Fruit fly (Drosophila melanogaster) whole organism, embryonic: ENCODE measurements around the gene CG43137.

Source experiments
- BEAF-32 ChIP-seq: fragments of 200-800 bp; sonication (Bioruptor generic); optimal IDR thresholded peaks from 3 replicates; lab custom pipeline; 2017; ENCODE audit warnings: missing biosample characterization, missing genetic modification characterization, mild to moderate bottlenecking, moderate library complexity, missing genetic modification reagents
- CG10209 ChIP-seq: fragments of 200-800 bp; sonication (Bioruptor generic); optimal IDR thresholded peaks from 3 replicates; lab custom pipeline; 2017; ENCODE audit warnings: missing biosample characterization, mild to moderate bottlenecking, missing genetic modification characterization, missing genetic modification reagents
- CG11695 ChIP-seq: fragments of 200-800 bp; sonication (Bioruptor generic); IDR thresholded peaks from 3 replicates; pipeline ENCODE4 v1.3.6; 2022; ENCODE audit warnings: missing biosample characterization, missing genetic modification characterization
- CG12659 ChIP-seq: fragments of 200-800 bp; sonication (Bioruptor generic); optimal IDR thresholded peaks from 3 replicates; lab custom pipeline; 2017; ENCODE audit warnings: mild to moderate bottlenecking, missing biosample characterization, missing genetic modification reagents, missing genetic modification characterization
- CG12942 ChIP-seq: fragments of 200-800 bp; sonication (Bioruptor generic); optimal IDR thresholded peaks from 3 replicates; lab custom pipeline; 2016; ENCODE audit warnings: missing biosample characterization, missing genetic modification characterization
- CG1602 ChIP-seq: fragments of 200-800 bp; sonication (Bioruptor generic); optimal IDR thresholded peaks from 3 replicates; lab custom pipeline; 2016; ENCODE audit warnings: missing biosample characterization, missing genetic modification characterization
- CG17568 ChIP-seq: fragments of 200-800 bp; sonication (Bioruptor generic); optimal IDR thresholded peaks from 2 replicates; lab custom pipeline; 2018; ENCODE audit warnings: missing biosample characterization, mild to moderate bottlenecking, missing genetic modification characterization, moderate library complexity
- CG17802 ChIP-seq: fragments of 200-800 bp; sonication (Bioruptor generic); optimal IDR thresholded peaks from 2 replicates; lab custom pipeline; 2018; ENCODE audit warnings: missing biosample characterization, mild to moderate bottlenecking, missing genetic modification characterization, moderate library complexity
- CG18764 ChIP-seq: fragments of 200-800 bp; sonication (Bioruptor generic); optimal IDR thresholded peaks from 3 replicates; lab custom pipeline; 2016; ENCODE audit warnings: missing biosample characterization, missing genetic modification characterization
- CG30403 ChIP-seq: fragments of 200-800 bp; sonication (Bioruptor generic); optimal IDR thresholded peaks from 3 replicates; lab custom pipeline; 2016; ENCODE audit warnings: missing biosample characterization, missing genetic modification characterization
- CG4282 ChIP-seq: fragments of 200-800 bp; sonication (Bioruptor generic); optimal IDR thresholded peaks from 2 replicates; lab custom pipeline; 2016; ENCODE audit warnings: missing biosample characterization, missing genetic modification characterization
- CG4404 ChIP-seq: fragments of 200-800 bp; sonication (Bioruptor generic); IDR thresholded peaks from 2 replicates; pipeline ENCODE4 v1.3.6; 2022; ENCODE audit warnings: missing biosample characterization, missing genetic modification characterization
- CG4730 ChIP-seq: fragments of 200-800 bp; sonication (Bioruptor generic); IDR thresholded peaks from 2 replicates; pipeline ENCODE4 v1.3.6; 2022; ENCODE audit warnings: missing biosample characterization, missing genetic modification characterization
- CG5180 ChIP-seq: fragments of 200-800 bp; sonication (Bioruptor generic); optimal IDR thresholded peaks from 3 replicates; lab custom pipeline; 2017; ENCODE audit warnings: missing biosample characterization, missing genetic modification characterization, mild to moderate bottlenecking, moderate library complexity, missing genetic modification reagents
- CG7839 ChIP-seq: fragments of 200-800 bp; sonication (Bioruptor generic); optimal IDR thresholded peaks from 3 replicates; lab custom pipeline; 2018; ENCODE audit warnings: missing biosample characterization, mild to moderate bottlenecking, missing genetic modification characterization, moderate library complexity
- CG7928 ChIP-seq: fragments of 200-800 bp; sonication (Bioruptor generic); optimal IDR thresholded peaks from 2 replicates; lab custom pipeline; 2017; ENCODE audit warnings: missing biosample characterization, mild to moderate bottlenecking, missing genetic modification characterization
- CkIIα-i1 ChIP-seq: fragments of 200-800 bp; sonication (Bioruptor generic); IDR thresholded peaks from 2 replicates; pipeline ENCODE4 v1.3.6; 2022; ENCODE audit warnings: missing biosample characterization, missing genetic modification characterization
- E2f2 ChIP-seq: fragments of 200-800 bp; sonication (Bioruptor generic); IDR thresholded peaks from 2 replicates; pipeline ENCODE4 v1.3.6; 2022; ENCODE audit warnings: missing biosample characterization, missing genetic modification characterization
- ERR ChIP-seq: fragments of 200-800 bp; sonication (Bioruptor generic); optimal IDR thresholded peaks from 2 replicates; lab custom pipeline; 2016; ENCODE audit warnings: missing biosample characterization, missing genetic modification characterization
- H2.0 ChIP-seq: fragments of 200-800 bp; sonication (Bioruptor generic); IDR thresholded peaks from 2 replicates; pipeline ENCODE4 v1.3.6; 2022; ENCODE audit warnings: missing biosample characterization, missing genetic modification characterization
- Hmx ChIP-seq: fragments of 200-800 bp; sonication (Bioruptor generic); optimal IDR thresholded peaks from 2 replicates; lab custom pipeline; 2016; ENCODE audit warnings: missing biosample characterization, missing genetic modification characterization
- Lpt ChIP-seq: fragments of >200 bp; optimal IDR thresholded peaks from 2 replicates; lab custom pipeline; 2018; ENCODE audit warnings: missing biosample characterization, missing genetic modification characterization
- Mes4 ChIP-seq: fragments of 200-800 bp; sonication (Bioruptor generic); optimal IDR thresholded peaks from 2 replicates; lab custom pipeline; 2016; ENCODE audit warnings: missing biosample characterization, missing genetic modification characterization
- Neu2 ChIP-seq: fragments of 200-800 bp; sonication (Bioruptor generic); optimal IDR thresholded peaks from 3 replicates; lab custom pipeline; 2016; ENCODE audit warnings: missing biosample characterization, missing genetic modification characterization, borderline replicate concordance
- Nf-YA ChIP-seq: fragments of 200-800 bp; sonication (Bioruptor generic); IDR thresholded peaks from 2 replicates; pipeline ENCODE4 v1.3.6; 2022; ENCODE audit warnings: missing biosample characterization, missing genetic modification characterization
- Nf-YB ChIP-seq: fragments of 200-800 bp; sonication (Bioruptor generic); optimal IDR thresholded peaks from 3 replicates; lab custom pipeline; 2019; ENCODE audit warnings: missing biosample characterization, mild to moderate bottlenecking, missing genetic modification characterization, moderate library complexity
- Opbp ChIP-seq: fragments of 200-800 bp; sonication (Bioruptor generic); IDR thresholded peaks from 3 replicates; pipeline ENCODE4 v1.3.6; 2022; ENCODE audit warnings: missing biosample characterization, missing genetic modification characterization; ENCODE audit not compliant: partially characterized antibody
- Optix ChIP-seq: fragments of 200-800 bp; sonication (Bioruptor generic); IDR thresholded peaks from 3 replicates; pipeline ENCODE4 v1.3.6; 2022; ENCODE audit warnings: missing biosample characterization, missing genetic modification characterization
- Rx ChIP-seq: fragments of 200-800 bp; sonication (Bioruptor generic); IDR thresholded peaks from 2 replicates; pipeline ENCODE4 v1.3.6; 2022; ENCODE audit warnings: missing biosample characterization, missing genetic modification characterization
- Tbp ChIP-seq: fragments of >200 bp; optimal IDR thresholded peaks from 2 replicates; lab custom pipeline; 2018; ENCODE audit warnings: missing biosample characterization, missing genetic modification characterization
- ase ChIP-seq: fragments of 200-800 bp; sonication (Bioruptor generic); IDR thresholded peaks from 3 replicates; pipeline ENCODE4 v1.3.6; 2022; ENCODE audit warnings: missing biosample characterization, missing genetic modification characterization
- ato ChIP-seq: fragments of 200-800 bp; sonication (Bioruptor generic); IDR thresholded peaks from 2 replicates; pipeline ENCODE4 v1.3.6; 2022; ENCODE audit warnings: missing biosample characterization, missing genetic modification characterization; ENCODE audit not compliant: partially characterized antibody
- ci ChIP-seq: fragments of 200-800 bp; sonication (Bioruptor generic); IDR thresholded peaks from 3 replicates; pipeline ENCODE4 v1.3.6; 2022; ENCODE audit warnings: missing biosample characterization, missing genetic modification characterization
- crol ChIP-seq: fragments of 200-800 bp; sonication (Bioruptor generic); IDR thresholded peaks from 2 replicates; pipeline ENCODE4 v1.3.6; 2022; ENCODE audit warnings: missing biosample characterization, missing genetic modification characterization
- dmrt11E ChIP-seq: fragments of 200-800 bp; sonication (Bioruptor generic); optimal IDR thresholded peaks from 3 replicates; lab custom pipeline; 2018; ENCODE audit warnings: missing biosample characterization, mild to moderate bottlenecking, missing genetic modification characterization, moderate library complexity
- gce ChIP-seq: fragments of 200-800 bp; sonication (Bioruptor generic); IDR thresholded peaks from 3 replicates; pipeline ENCODE4 v1.3.6; 2022; ENCODE audit warnings: missing biosample characterization, missing genetic modification characterization
- gsb ChIP-seq: fragments of 200-800 bp; sonication (Bioruptor generic); IDR thresholded peaks from 2 replicates; pipeline ENCODE4 v1.3.6; 2022; ENCODE audit warnings: missing biosample characterization, missing genetic modification characterization
- gsb-n ChIP-seq: fragments of 200-800 bp; sonication (Bioruptor generic); optimal IDR thresholded peaks from 3 replicates; lab custom pipeline; 2018; ENCODE audit warnings: missing biosample characterization, mild to moderate bottlenecking, missing genetic modification characterization
- hbn ChIP-seq: fragments of 200-800 bp; sonication (Bioruptor generic); IDR thresholded peaks from 2 replicates; pipeline ENCODE4 v1.3.6; 2022; ENCODE audit warnings: missing biosample characterization, missing genetic modification characterization; ENCODE audit not compliant: partially characterized antibody
- insv ChIP-seq, 2 experiments: fragments of 200-800 bp; sonication (Bioruptor generic); optimal IDR thresholded peaks; 3 replicates each; lab custom pipeline; 2016 to 2018; ENCODE audit warnings: missing biosample characterization in 2 of 2, missing genetic modification characterization in 2 of 2
- otp ChIP-seq: fragments of 200-800 bp; sonication (Bioruptor generic); IDR thresholded peaks from 3 replicates; pipeline ENCODE4, ENCODE4 v1.3.6; 2022; ENCODE audit warnings: missing biosample characterization, missing genetic modification characterization
- pan ChIP-seq, 4 experiments: fragments of >200 bp in 3 of 4; fragments of 200-800 bp in 1 of 4; sonication (Bioruptor generic) in 1 of 4; optimal IDR thresholded peaks in 3 of 4; IDR thresholded peaks in 1 of 4; 2 replicates each; pipeline versions ENCODE4 v1.3.6 to Lab custom; 2017 to 2022; ENCODE audit warnings: missing biosample characterization in 2 of 4, missing genetic modification characterization in 2 of 4, mixed read lengths in 1 of 4
- pb ChIP-seq: fragments of 200-800 bp; sonication (Bioruptor generic); optimal IDR thresholded peaks from 3 replicates; lab custom pipeline; 2016; ENCODE audit warnings: missing biosample characterization, missing genetic modification characterization
- run ChIP-seq: fragments of 200-800 bp; sonication (Bioruptor generic); optimal IDR thresholded peaks from 3 replicates; lab custom pipeline; 2018; ENCODE audit warnings: missing biosample characterization, mild to moderate bottlenecking, missing genetic modification characterization
- seq ChIP-seq: fragments of 200-800 bp; sonication (Bioruptor generic); IDR thresholded peaks from 2 replicates; pipeline ENCODE4 v1.3.6; 2022; ENCODE audit warnings: missing biosample characterization, missing genetic modification characterization
- unc-4 ChIP-seq: fragments of 200-800 bp; sonication (Bioruptor generic); IDR thresholded peaks from 2 replicates; pipeline ENCODE4 v1.3.6; 2022; ENCODE audit warnings: missing biosample characterization, missing genetic modification characterization; ENCODE audit not compliant: partially characterized antibody
- wdn ChIP-seq: fragments of 200-800 bp; sonication (Bioruptor generic); IDR thresholded peaks from 2 replicates; pipeline ENCODE4 v1.3.6; 2022; ENCODE audit warnings: missing biosample characterization, missing genetic modification characterization
- yki ChIP-seq: fragments of >200 bp; optimal IDR thresholded peaks from 3 replicates; lab custom pipeline; 2018
- zen2 ChIP-seq: fragments of 200-800 bp; sonication (Bioruptor generic); IDR thresholded peaks from 3 replicates; pipeline ENCODE4 v1.3.6; 2022; ENCODE audit warnings: missing biosample characterization, missing genetic modification characterization; ENCODE audit not compliant: partially characterized antibody

CG43137 gene

DNA sequence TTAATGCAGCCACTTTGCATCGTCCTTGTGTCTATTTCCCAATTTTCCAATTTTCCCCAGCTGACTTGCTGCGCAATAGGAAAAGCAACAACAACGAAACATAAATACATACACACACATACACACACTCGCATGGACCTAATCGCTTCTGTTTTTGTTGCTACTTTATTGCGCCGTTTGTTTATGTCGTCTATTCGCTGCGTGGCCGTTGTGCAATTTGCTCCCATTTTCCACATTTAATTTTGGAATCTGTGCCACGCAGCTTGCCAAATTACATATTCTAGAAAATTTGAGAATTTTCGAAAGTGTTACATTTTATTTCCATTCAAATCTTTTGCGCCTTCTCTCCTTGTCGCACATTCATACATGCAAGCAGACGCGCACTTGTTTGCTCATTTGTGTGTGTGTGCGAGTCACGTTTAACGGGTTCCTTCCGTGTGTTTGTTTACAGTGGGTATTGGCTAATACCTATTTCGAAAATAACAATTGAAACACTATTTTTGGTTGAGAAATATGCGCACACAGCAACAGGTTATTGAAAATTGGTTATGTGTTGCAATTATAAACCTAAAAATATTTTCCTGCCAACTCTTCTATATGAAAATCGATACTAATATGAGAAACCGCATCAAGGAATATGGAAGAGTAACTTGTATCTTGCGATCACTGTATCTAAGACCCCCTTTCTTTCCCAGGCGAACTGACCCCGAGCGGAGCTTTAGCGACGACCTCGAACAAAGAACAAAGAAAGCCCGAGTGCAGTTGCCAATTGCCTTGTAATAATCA lies 15.4 kb upstream of the CG43137 start (continued):
- peak; percentile 22 for TF ChIP-seq CG12659 (GFP tag; lab: Kevin White, UChicago)
- TF ChIP-seq Mes4 (GFP tag; lab: Kevin White, UChicago): no peak
- no peak for TF ChIP-seq Opbp (GFP tag; lab: Robert Waterston, UW)
- TF ChIP-seq CG4730 (GFP tag; lab: Robert Waterston, UW): no peak
- TF ChIP-seq CG18764 (GFP tag; lab: Kevin White, UChicago): no peak
- no peak for TF ChIP-seq CG4404
- TF ChIP-seq otp (GFP tag; lab: Robert Waterston, UW): 0 out of 3 replicates have a peak, but pooled peaks have one; percentile 13
- TF ChIP-seq Optix (GFP tag; lab: Robert Waterston, UW): 0 out of 3 replicates have a peak, but pooled peaks have one; percentile 43
- TF ChIP-seq CG7839 (tag; lab: Kevin White, UChicago): peak; percentile 65
- no peak for TF ChIP-seq insv (GFP tag; optimal IDR thresholded peaks at IDR 0.05; lab: Kevin White, UChicago)
- no peak for TF ChIP-seq hbn (GFP tag; lab: Robert Waterston, UW)
- TF ChIP-seq CG11695 (GFP tag; lab: Robert Waterston, UW): 0 out of 3 replicates have a peak, but pooled peaks have one; percentile 34
- peak; percentile 25 for TF ChIP-seq gsb-n (tag; lab: Kevin White, UChicago)
- peak; percentile 5 for TF ChIP-seq Nf-YB (GFP tag; lab: Kevin White, UChicago)
- no peak for TF ChIP-seq CG17568 (GFP tag; lab: Kevin White, UChicago)
- TF ChIP-seq CG1602: no peak
- peak; percentile 29; the same call in 1 of the 2 replicates for TF ChIP-seq gsb (GFP tag; lab: Robert Waterston, UW)
- TF ChIP-seq yki: no peak
- peak; percentile 47; the same call in 1 of the 2 replicates for TF ChIP-seq seq
- no peak for TF ChIP-seq unc-4 (GFP tag; lab: Robert Waterston, UW)
- TF ChIP-seq ERR (GFP tag; lab: Kevin White, UChicago): no peak
- TF ChIP-seq H2.0: no peak
- no peak for TF ChIP-seq Hmx (GFP tag; lab: Kevin White, UChicago)
- TF ChIP-seq wdn (GFP tag; lab: Robert Waterston, UW): no peak; the same call in 1 of the 2 replicates
- TF ChIP-seq CkIIα-i1: no peak
- TF ChIP-seq run (tag; lab: Kevin White, UChicago): no peak
- TF ChIP-seq Lpt: no peak
- TF ChIP-seq CG30403 (GFP tag; lab: Kevin White, UChicago): peak; percentile 52
- no peak for TF ChIP-seq zen2
- no peak for TF ChIP-seq CG4282 (GFP tag; lab: Kevin White, UChicago)
- no peak for TF ChIP-seq pb (GFP tag; lab: Kevin White, UChicago)
- TF ChIP-seq crol (GFP tag; lab: Robert Waterston, UW): no peak
- TF ChIP-seq E2f2 (GFP tag; lab: Robert Waterston, UW): peak; percentile 36; the same call in 1 of the 2 replicates
- no peak for TF ChIP-seq Nf-YA (GFP tag; lab: Robert Waterston, UW)
- TF ChIP-seq ci: peak; percentile 60; the same call in 2 of the 3 replicates
- no peak for TF ChIP-seq pan (optimal IDR thresholded peaks at IDR 0.05; lab: Kevin White, UChicago)
- peak in 1 of 2 experiments; percentile 40 for TF ChIP-seq pan (GFP tag; optimal IDR thresholded peaks at IDR 0.05 in 1 of 2, IDR thresholded peaks at IDR 0.05 in 1 of 2)
- no peak for TF ChIP-seq ato (GFP tag; lab: Robert Waterston, UW)
- no peak for TF ChIP-seq Neu2 (GFP tag; lab: Kevin White, UChicago)
- TF ChIP-seq BEAF-32: no peak
- 0 out of 3 replicates have a peak, but pooled peaks have one; percentile 44 for TF ChIP-seq gce (GFP tag; lab: Robert Waterston, UW)
- TF ChIP-seq CG7928 (GFP tag; lab: Kevin White, UChicago): no peak
- TF ChIP-seq dmrt11E (tag; lab: Kevin White, UChicago): peak; percentile 3
- peak; percentile 30 for TF ChIP-seq CG12942 (GFP tag; lab: Kevin White, UChicago)
- 0 out of 2 replicates have a peak, but pooled peaks have one; percentile 5 for TF ChIP-seq Rx (GFP tag; lab: Robert Waterston, UW)
- TF ChIP-seq CG5180 (GFP tag; lab: Kevin White, UChicago): no peak
- TF ChIP-seq ase (GFP tag; lab: Robert Waterston, UW): no peak
- TF ChIP-seq Tbp (GFP tag; lab: Kevin White, UChicago): no peak
- no peak for TF ChIP-seq CG17802 (tag; lab: Kevin White, UChicago)
- TF ChIP-seq CG10209 (GFP tag; lab: Kevin White, UChicago): peak; percentile 22
